Worm (Caenorhabditis elegans): ENCODE measurements around the gene Y46G5A.23.

Y46G5A.23 gene

DNA sequence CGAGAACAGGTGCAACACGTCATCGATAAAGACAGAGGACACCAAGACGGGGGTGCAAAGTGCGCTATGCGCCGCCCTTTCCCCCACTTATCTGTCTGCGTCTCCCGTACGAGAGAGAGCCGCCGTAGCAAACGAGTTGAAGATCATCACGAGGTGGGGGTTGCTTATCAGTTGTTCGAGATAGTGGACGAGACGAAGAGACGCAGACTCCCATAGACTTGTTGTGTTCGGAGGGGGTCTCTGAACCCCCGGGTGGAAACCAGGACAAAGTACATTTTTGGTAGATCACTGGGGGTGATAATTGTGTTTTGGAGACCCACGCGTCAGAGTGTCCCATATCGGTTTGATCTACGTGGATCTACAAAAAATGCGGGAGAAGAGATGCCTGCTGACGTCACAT is 29.9 kb downstream of the Y46G5A.23 start (continued):
- TF ChIP-seq duxl-1 (tag; optimal IDR thresholded peaks at IDR 0.05; ENCODE audit: poor library complexity) (peak; percentile 46), dpl-1 (GFP tag; optimal IDR thresholded peaks at IDR 0.05) (peak; percentile 62), snpc-1.2 (GFP tag; IDR thresholded peaks at IDR 0.05) (peak; percentile 56), snpc-4 (tag; optimal IDR thresholded peaks at IDR 0.05) (no peak), rbr-2 (tag; optimal IDR thresholded peaks at IDR 0.05) (peak; percentile 58), nhr-25 (tag; optimal IDR thresholded peaks at IDR 0.05; ENCODE audit: borderline replicate concordance, insufficient read depth) (no peak), ceh-28 (tag; optimal IDR thresholded peaks at IDR 0.05) (no peak), lin-1 (GFP tag; IDR thresholded peaks at IDR 0.05) (peak; percentile 94), mep-1 (tag; optimal IDR thresholded peaks at IDR 0.05) (peak; percentile 77), vab-7 (GFP tag; IDR thresholded peaks at IDR 0.05) (no peak), fkh-10 (GFP tag; optimal IDR thresholded peaks at IDR 0.05) (no peak), spr-1 (tag; optimal IDR thresholded peaks at IDR 0.05) (peak; percentile 72), saeg-2 (GFP tag; IDR thresholded peaks at IDR 0.05) (peak; percentile 89), cey-2 (tag; optimal IDR thresholded peaks at IDR 0.05; ENCODE audit: borderline replicate concordance, insufficient read depth) (peak; percentile 22), nhr-28 (tag; optimal IDR thresholded peaks at IDR 0.05) (peak; percentile 94), mxl-3 (GFP tag; optimal IDR thresholded peaks at IDR 0.05) (peak; percentile 84), dmd-9 (GFP tag; IDR thresholded peaks at IDR 0.05) (peak; percentile 11; the same call in 1 of the 2 replicates), mes-2 (tag; optimal IDR thresholded peaks at IDR 0.05; ENCODE audit: poor library complexity, severe bottlenecking) (peak; percentile 63), skn-1 (tag; optimal IDR thresholded peaks at IDR 0.05) (no peak), set-16 (GFP tag; IDR thresholded peaks at IDR 0.05) (peak; percentile 89), mdl-1 (tag; optimal IDR thresholded peaks at IDR 0.05) (peak; percentile 54 to 92), lsy-2 (tag; optimal IDR thresholded peaks at IDR 0.05) (peak; percentile 33 to 76), ceh-82 (tag; optimal IDR thresholded peaks at IDR 0.05) (no peak), sdz-12 (GFP tag; optimal IDR thresholded peaks at IDR 0.05) (no peak), dve-1 (tag; optimal IDR thresholded peaks at IDR 0.05; ENCODE audit: insufficient read depth) (peak; percentile 96), nhr-102 (tag; optimal IDR thresholded peaks at IDR 0.05) (peak; percentile 91), madf-9 (GFP tag; conservative IDR thresholded peaks at IDR 0.05) (0 out of 2 replicates have a peak, but pooled peaks have one; percentile 47), lir-3 (tag; optimal IDR thresholded peaks at IDR 0.05) (no peak), egl-27 (tag; optimal IDR thresholded peaks at IDR 0.05) (no peak), tra-1 (GFP tag; IDR thresholded peaks at IDR 0.05) (peak; percentile 83; the same call in 1 of the 2 replicates), zag-1 (tag; optimal IDR thresholded peaks at IDR 0.05) (no peak), dmd-8 (GFP tag; IDR thresholded peaks at IDR 0.05) (no peak), nhr-237 (tag; optimal IDR thresholded peaks at IDR 0.05) (no peak), zfp-3 (GFP tag; conservative IDR thresholded peaks at IDR 0.05) (peak; percentile 69; the same call in 1 of the 2 replicates), egl-43 (GFP tag; IDR thresholded peaks at IDR 0.05) (peak; percentile 61), ceh-32 (tag; optimal IDR thresholded peaks at IDR 0.05; ENCODE audit: poor library complexity) (no peak), mxl-2 (GFP tag; conservative IDR thresholded peaks at IDR 0.05) (no peak), zip-2 (tag; optimal IDR thresholded peaks at IDR 0.05) (no peak), zfp-2 (tag; optimal IDR thresholded peaks at IDR 0.05) (no peak), lin-29 (GFP tag; IDR thresholded peaks at IDR 0.05) (no peak), php-3 (GFP tag; IDR thresholded peaks at IDR 0.05) (peak; percentile 90), spr-3 (GFP tag; optimal IDR thresholded peaks at IDR 0.05) (peak; percentile 80), F37D6.2 (tag; optimal IDR thresholded peaks at IDR 0.05) (no peak), ztf-7 (tag; optimal IDR thresholded peaks at IDR 0.05) (peak; percentile 16), lin-13 (GFP tag; optimal IDR thresholded peaks at IDR 0.05) (peak; percentile 56), gei-8 (GFP tag; optimal IDR thresholded peaks at IDR 0.05) (peak; percentile 48), lin-15B (tag; optimal IDR thresholded peaks at IDR 0.05) (no peak), Y105C5A.15 (GFP tag; IDR thresholded peaks at IDR 0.05) (no peak), lim-7 (GFP tag; IDR thresholded peaks at IDR 0.05) (no peak), daf-19 (GFP tag; conservative IDR thresholded peaks at IDR 0.05) (no peak), jun-1 (tag; optimal IDR thresholded peaks at IDR 0.05) (peak; percentile 56)

All from whole organism, L4 larva.